Worm (Caenorhabditis elegans) whole organism, L4 larva: ENCODE measurements around the gene W10G6.6.

Experiments
- D1046.2 ChIP-seq: fragments of 200-800 bp; sonication (Bioruptor generic); IDR thresholded peaks from 2 replicates; pipeline ENCODE4 v1.3.6; 2022; ENCODE audit warnings: missing genetic modification characterization, missing compliant biosample characterization
- F26F4.8 ChIP-seq: fragments of 200-800 bp; sonication (Bioruptor generic); conservative IDR thresholded peaks from 2 replicates; pipeline ENCODE4 v1.3.6; 2022; ENCODE audit warnings: missing genetic modification characterization, missing compliant biosample characterization
- F37D6.2 ChIP-seq: sonication (generic microtip); optimal IDR thresholded peaks from 2 replicates; lab custom pipeline; 2016; ENCODE audit warnings: mild to moderate bottlenecking, missing genetic modification characterization, missing compliant biosample characterization
- F44E2.7 ChIP-seq: fragments of 200-800 bp; sonication (Bioruptor generic); IDR thresholded peaks from 2 replicates; pipeline ENCODE4 v2.1.2; 2022; ENCODE audit warnings: missing genetic modification characterization, missing compliant biosample characterization
- R02D3.7 ChIP-seq: fragments of 150-350 bp; sonication (generic microtip); optimal IDR thresholded peaks from 3 replicates; lab custom pipeline; 2014; ENCODE audit warnings: missing biosample characterization, missing genetic modification characterization
- Y48G9A.11 ChIP-seq: fragments of 200-800 bp; sonication (Bioruptor generic); IDR thresholded peaks from 2 replicates; pipeline ENCODE4 v1.3.6; 2022; ENCODE audit warnings: missing genetic modification reagents, missing genetic modification characterization, missing compliant biosample characterization
- Y5F2A.4 ChIP-seq: fragments of 200-800 bp; sonication (Bioruptor generic); optimal IDR thresholded peaks from 2 replicates; lab custom pipeline; 2018; ENCODE audit warnings: mild to moderate bottlenecking, missing genetic modification characterization, missing compliant biosample characterization
- ZK337.2 ChIP-seq: fragments of 200-800 bp; sonication (Bioruptor generic); IDR thresholded peaks from 2 replicates; pipeline ENCODE4 v1.3.6; 2022; ENCODE audit warnings: missing genetic modification reagents, missing genetic modification characterization, missing compliant biosample characterization
- ZK546.5 ChIP-seq, 2 experiments: sonication (generic microtip); optimal IDR thresholded peaks; 2 replicates each; lab custom pipeline; 2017; ENCODE audit warnings: missing biosample characterization in 2 of 2, missing genetic modification characterization in 2 of 2
- aly-2 ChIP-seq: sonication (generic microtip); optimal IDR thresholded peaks from 2 replicates; lab custom pipeline; 2018; ENCODE audit warnings: missing biosample characterization, missing genetic modification characterization
- ama-1 ChIP-seq: fragments of 150-350 bp; optimal IDR thresholded peaks from 2 replicates; lab custom pipeline; 2014; ENCODE audit warnings: inconsistent platforms, mixed read lengths
- arid-1 ChIP-seq: fragments of 200-800 bp; sonication (Bioruptor generic); conservative IDR thresholded peaks from 2 replicates; pipeline ENCODE4 v1.3.6; 2022; ENCODE audit warnings: missing genetic modification reagents, missing genetic modification characterization, missing compliant biosample characterization
- ceh-28 ChIP-seq: fragments of 150-350 bp; optimal IDR thresholded peaks from 2 replicates; lab custom pipeline; 2014; ENCODE audit warnings: missing biosample characterization, missing genetic modification reagents, missing genetic modification characterization
- ceh-44 ChIP-seq: fragments of 200-800 bp; sonication (Bioruptor generic); IDR thresholded peaks from 2 replicates; pipeline ENCODE4 v1.3.6; 2022; ENCODE audit warnings: missing genetic modification reagents, missing genetic modification characterization, missing compliant biosample characterization
- ceh-62 ChIP-seq: sonication (generic microtip); optimal IDR thresholded peaks from 2 replicates; lab custom pipeline; 2017; ENCODE audit warnings: missing biosample characterization, missing genetic modification characterization
- ceh-82 ChIP-seq: sonication (generic microtip); optimal IDR thresholded peaks from 2 replicates; lab custom pipeline; 2017; ENCODE audit warnings: missing biosample characterization, missing genetic modification characterization
- ces-1 ChIP-seq: fragments of 150-350 bp; sonication (generic microtip); optimal IDR thresholded peaks from 4 replicates; lab custom pipeline; 2014; ENCODE audit warnings: missing biosample characterization, missing genetic modification reagents, missing genetic modification characterization
- ctbp-1 ChIP-seq: fragments of 200-800 bp; sonication (Bioruptor generic); IDR thresholded peaks from 2 replicates; pipeline ENCODE4 v1.3.6; 2022; ENCODE audit warnings: missing genetic modification reagents, missing genetic modification characterization, missing compliant biosample characterization
- daf-16 ChIP-seq, 3 experiments: sonication (generic microtip); optimal IDR thresholded peaks; 2 replicates each; lab custom pipeline; 2016 to 2017; ENCODE audit warnings: missing genetic modification characterization in 3 of 3, missing genetic modification reagents in 3 of 3, mild to moderate bottlenecking in 2 of 3, missing compliant biosample characterization in 2 of 3, missing biosample characterization in 1 of 3, moderate library complexity in 1 of 3
- daf-19 ChIP-seq: fragments of 200-800 bp; sonication (Bioruptor generic); conservative IDR thresholded peaks from 2 replicates; pipeline ENCODE4 v1.3.6; 2022; ENCODE audit warnings: missing genetic modification characterization, missing compliant biosample characterization
- dmd-6 ChIP-seq: fragments of 200-800 bp; sonication (Bioruptor generic); IDR thresholded peaks from 2 replicates; pipeline ENCODE4 v1.3.6; 2022; ENCODE audit warnings: missing genetic modification reagents, missing genetic modification characterization, missing compliant biosample characterization
- dmd-9 ChIP-seq: fragments of 200-800 bp; sonication (Bioruptor generic); IDR thresholded peaks from 2 replicates; pipeline ENCODE4 v1.3.6; 2022; ENCODE audit warnings: missing genetic modification reagents, missing genetic modification characterization, missing compliant biosample characterization
- dve-1 ChIP-seq: sonication (generic microtip); optimal IDR thresholded peaks from 2 replicates; lab custom pipeline; 2017; ENCODE audit warnings: antibody characterized with exemption, mild to moderate bottlenecking, missing genetic modification characterization, missing compliant biosample characterization; ENCODE audit not compliant: insufficient read depth
- jun-1 ChIP-seq: fragments of 150-350 bp; optimal IDR thresholded peaks from 2 replicates; lab custom pipeline; 2014; ENCODE audit warnings: missing biosample characterization, missing genetic modification reagents, missing genetic modification characterization
- lim-7 ChIP-seq: fragments of 200-800 bp; sonication (Bioruptor generic); IDR thresholded peaks from 2 replicates; pipeline ENCODE4 v1.3.6; 2022; ENCODE audit warnings: missing genetic modification characterization, missing compliant biosample characterization
- lin-13 ChIP-seq: fragments of 150-350 bp; optimal IDR thresholded peaks from 2 replicates; lab custom pipeline; 2014; ENCODE audit warnings: missing biosample characterization, missing genetic modification reagents, missing genetic modification characterization
- lir-3 ChIP-seq: sonication (generic microtip); optimal IDR thresholded peaks from 2 replicates; lab custom pipeline; 2016; ENCODE audit warnings: mild to moderate bottlenecking, missing genetic modification characterization, missing compliant biosample characterization
- lsy-2 ChIP-seq, 2 experiments: fragments of 150-350 bp in 1 of 2; sonication (generic microtip) in 1 of 2; optimal IDR thresholded peaks; 2 replicates each; lab custom pipeline; 2014 to 2017; ENCODE audit warnings: missing biosample characterization in 2 of 2, missing genetic modification characterization in 2 of 2
- madf-5 ChIP-seq, 2 experiments: fragments of 200-800 bp; sonication (Bioruptor generic); IDR thresholded peaks; 2 replicates each; pipeline ENCODE4 v1.3.6; 2022; ENCODE audit warnings: missing compliant biosample characterization in 2 of 2, missing genetic modification characterization in 2 of 2
- mdl-1 ChIP-seq, 2 experiments: fragments of 150-350 bp in 1 of 2; sonication (generic microtip) in 1 of 2; optimal IDR thresholded peaks; 2 replicates each; lab custom pipeline; 2014 to 2017; ENCODE audit warnings: missing biosample characterization in 2 of 2, missing genetic modification characterization in 2 of 2
- mdt-29 ChIP-seq: fragments of 200-800 bp; sonication (Bioruptor generic); IDR thresholded peaks from 2 replicates; pipeline ENCODE4 v1.3.6; 2022; ENCODE audit warnings: missing genetic modification reagents, missing genetic modification characterization, missing compliant biosample characterization
- mes-2 ChIP-seq: sonication (generic microtip); optimal IDR thresholded peaks from 2 replicates; lab custom pipeline; 2016; ENCODE audit warnings: missing genotype, mild to moderate bottlenecking, missing genetic modification characterization, missing compliant biosample characterization; ENCODE audit not compliant: poor library complexity, severe bottlenecking
- mxl-3 ChIP-seq: fragments of 200-800 bp; sonication (Bioruptor generic); optimal IDR thresholded peaks from 2 replicates; lab custom pipeline; 2018; ENCODE audit warnings: mild to moderate bottlenecking, missing genetic modification characterization, missing compliant biosample characterization
- nhr-10 ChIP-seq: fragments of 150-350 bp; optimal IDR thresholded peaks from 2 replicates; lab custom pipeline; 2014; ENCODE audit warnings: missing biosample characterization, missing genetic modification characterization
- nhr-11 ChIP-seq: fragments of 150-350 bp; optimal IDR thresholded peaks from 2 replicates; lab custom pipeline; 2014; ENCODE audit warnings: missing biosample characterization, missing genetic modification characterization
- nhr-237 ChIP-seq: sonication (generic microtip); optimal IDR thresholded peaks from 2 replicates; lab custom pipeline; 2017; ENCODE audit warnings: missing biosample characterization, missing genetic modification characterization
- nhr-25 ChIP-seq: sonication (generic microtip); optimal IDR thresholded peaks from 2 replicates; lab custom pipeline; 2017; ENCODE audit warnings: missing genetic modification characterization, mild to moderate bottlenecking, missing compliant biosample characterization, antibody characterized with exemption, moderate library complexity, borderline replicate concordance; ENCODE audit not compliant: insufficient read depth
- nhr-28 ChIP-seq: fragments of 150-350 bp; optimal IDR thresholded peaks from 2 replicates; lab custom pipeline; 2014; ENCODE audit warnings: missing biosample characterization, missing genetic modification characterization
- nhr-41 ChIP-seq: fragments of 200-800 bp; sonication (Bioruptor generic); IDR thresholded peaks from 2 replicates; pipeline ENCODE4 v1.3.6; 2022; ENCODE audit warnings: missing genetic modification reagents, missing genetic modification characterization, missing compliant biosample characterization
- nhr-77 ChIP-seq: fragments of 150-350 bp; optimal IDR thresholded peaks from 2 replicates; lab custom pipeline; 2014; ENCODE audit warnings: missing biosample characterization, missing genetic modification characterization
- pha-4 ChIP-seq, 2 experiments: fragments of 150-350 bp in 1 of 2; fragments of 200-800 bp in 1 of 2; sonication (Bioruptor generic) in 1 of 2; IDR thresholded peaks in 1 of 2; optimal IDR thresholded peaks in 1 of 2; 2 replicates each; pipeline versions ENCODE4 v1.3.6 to Lab custom; 2014 to 2022; ENCODE audit warnings: missing genetic modification characterization in 2 of 2, missing genetic modification reagents in 2 of 2, missing biosample characterization in 1 of 2, missing compliant biosample characterization in 1 of 2
- rbr-2 ChIP-seq: sonication (generic microtip); optimal IDR thresholded peaks from 2 replicates; lab custom pipeline; 2016; ENCODE audit warnings: missing genotype, missing genetic modification characterization, missing compliant biosample characterization
- sdz-12 ChIP-seq: fragments of 200-800 bp; sonication (Bioruptor generic); optimal IDR thresholded peaks from 2 replicates; lab custom pipeline; 2018; ENCODE audit warnings: mild to moderate bottlenecking, missing genetic modification characterization, missing compliant biosample characterization
- set-16 ChIP-seq: fragments of 200-800 bp; sonication (Bioruptor generic); IDR thresholded peaks from 2 replicates; pipeline ENCODE4 v1.3.6; 2022; ENCODE audit warnings: missing genetic modification reagents, missing genetic modification characterization, missing compliant biosample characterization
- snpc-1.2 ChIP-seq: fragments of 200-800 bp; sonication (Bioruptor generic); IDR thresholded peaks from 2 replicates; pipeline ENCODE4 v1.3.6; 2022; ENCODE audit warnings: missing genetic modification reagents, missing genetic modification characterization, missing compliant biosample characterization
- tra-1 ChIP-seq: fragments of 200-800 bp; sonication (Bioruptor generic); IDR thresholded peaks from 2 replicates; pipeline ENCODE4 v1.3.6; 2022; ENCODE audit warnings: missing genetic modification reagents, missing genetic modification characterization, missing compliant biosample characterization
- unc-130 ChIP-seq: sonication (generic microtip); optimal IDR thresholded peaks from 2 replicates; lab custom pipeline; 2016; ENCODE audit warnings: missing genetic modification reagents, missing genetic modification characterization, missing compliant biosample characterization
- unc-39 ChIP-seq: sonication (generic microtip); optimal IDR thresholded peaks from 2 replicates; lab custom pipeline; 2017; ENCODE audit warnings: missing biosample characterization, missing genetic modification characterization
- unc-62 ChIP-seq, 3 experiments: fragments of 150-350 bp in 1 of 3; sonication (generic microtip); optimal IDR thresholded peaks in 2 of 3; peaks in 1 of 3; 1 replicate in 1 of 3; 2 replicates in 2 of 3; lab custom pipeline; 2014 to 2017; ENCODE audit warnings: missing biosample characterization in 3 of 3, missing genetic modification characterization in 3 of 3, missing genetic modification reagents in 3 of 3, missing genotype in 1 of 3
- zfp-2 ChIP-seq: sonication (generic microtip); optimal IDR thresholded peaks from 2 replicates; lab custom pipeline; 2016; ENCODE audit warnings: mild to moderate bottlenecking, missing genetic modification characterization, missing compliant biosample characterization

Gene W10G6.6

ce11 chrX:16205880-16206279, 44.7 kb downstream of the W10G6.6 start (continued):
- peak; percentile 63 for TF ChIP-seq dve-1 (tag; lab: Kevin White, UChicago)
- TF ChIP-seq dmd-9 (GFP tag; lab: Robert Waterston, UW), result no peak
- peak; percentile 59 for TF ChIP-seq dmd-6 (GFP tag; lab: Robert Waterston, UW)
- TF ChIP-seq jun-1 (tag; lab: Kevin White, UChicago), result peak; percentile 67
- TF ChIP-seq unc-130 (GFP tag; lab: Kevin White, UChicago), result no peak
- peak; percentile 90 for TF ChIP-seq nhr-77 (tag; lab: Kevin White, UChicago)
- peak; percentile 87 for TF ChIP-seq F37D6.2 (tag; lab: Kevin White, UChicago)
- TF ChIP-seq lim-7 (GFP tag; lab: Robert Waterston, UW), result no peak
- TF ChIP-seq D1046.2, result no peak
- TF ChIP-seq ZK337.2 (GFP tag; lab: Robert Waterston, UW), result no peak
- no peak for TF ChIP-seq nhr-41
- TF ChIP-seq F44E2.7 (GFP tag; lab: Robert Waterston, UW), result no peak
- TF ChIP-seq sdz-12 (GFP tag; lab: Kevin White, UChicago), result no peak
- TF ChIP-seq arid-1, result no peak
- TF ChIP-seq set-16, result no peak
- no peak for TF ChIP-seq unc-62 (GFP tag; optimal IDR thresholded peaks at IDR 0.05 in 1 of 2; lab: Kevin White, UChicago)
- no peak for TF ChIP-seq unc-62 (tag; optimal IDR thresholded peaks at IDR 0.05; lab: Kevin White, UChicago)
- 0 out of 2 replicates have a peak, but pooled peaks have one; percentile 22 for TF ChIP-seq ctbp-1
- peak; percentile 51 for TF ChIP-seq nhr-11 (tag; lab: Kevin White, UChicago)
- TF ChIP-seq madf-5 (GFP tag; IDR thresholded peaks at IDR 0.05; lab: Robert Waterston, UW), result no peak
- no peak for TF ChIP-seq snpc-1.2
- no peak for TF ChIP-seq ZK546.5 (tag; optimal IDR thresholded peaks at IDR 0.05; lab: Kevin White, UChicago)
- peak; percentile 9 for TF ChIP-seq lin-13 (GFP tag; lab: Kevin White, UChicago)
- TF ChIP-seq mxl-3 (GFP tag; lab: Kevin White, UChicago), result peak; percentile 23
- no peak for TF ChIP-seq R02D3.7 (tag; lab: Kevin White, UChicago)
- peak; percentile 39 to 83 for TF ChIP-seq lsy-2 (tag; optimal IDR thresholded peaks at IDR 0.05; lab: Kevin White, UChicago)
- TF ChIP-seq ceh-62, result no peak
- TF ChIP-seq daf-19 (GFP tag; lab: Robert Waterston, UW), result no peak
- TF ChIP-seq Y5F2A.4, result no peak
- TF ChIP-seq ceh-82 (tag; lab: Kevin White, UChicago), result no peak
- TF ChIP-seq nhr-237 (tag; lab: Kevin White, UChicago), result no peak
- peak; percentile 50 for TF ChIP-seq ces-1 (GFP tag; lab: Kevin White, UChicago)
- TF ChIP-seq mdt-29 (GFP tag; lab: Robert Waterston, UW), result no peak
- no peak for TF ChIP-seq zfp-2
- TF ChIP-seq ceh-28, result peak; percentile 68
- no peak for TF ChIP-seq ama-1
- TF ChIP-seq mdl-1 (tag; optimal IDR thresholded peaks at IDR 0.05; lab: Kevin White, UChicago), result peak in 1 of 2 experiments; percentile 29
- TF ChIP-seq daf-16 (GFP tag; optimal IDR thresholded peaks at IDR 0.05; lab: Kevin White, UChicago), result peak; percentile 14 to 82
- peak; percentile 54 for TF ChIP-seq daf-16 (tag; optimal IDR thresholded peaks at IDR 0.05; lab: Kevin White, UChicago)
- peak; percentile 91 for TF ChIP-seq rbr-2
- no peak for TF ChIP-seq F26F4.8 (GFP tag; lab: Robert Waterston, UW)
- peak; percentile 42 for TF ChIP-seq nhr-28 (tag; lab: Kevin White, UChicago)
- no peak for TF ChIP-seq tra-1 (GFP tag; lab: Robert Waterston, UW)
- TF ChIP-seq ceh-44 (GFP tag; lab: Robert Waterston, UW), result no peak
- TF ChIP-seq lir-3 (tag; lab: Kevin White, UChicago), result no peak
- no peak for TF ChIP-seq unc-39 (tag; lab: Kevin White, UChicago)
- TF ChIP-seq pha-4 (GFP tag; IDR thresholded peaks at IDR 0.05; lab: Robert Waterston, UW), result peak; percentile 41; the same call in 1 of the 2 replicates
- no peak for TF ChIP-seq pha-4 (tag; optimal IDR thresholded peaks at IDR 0.05; lab: Kevin White, UChicago)
- peak; percentile 65 for TF ChIP-seq mes-2 (tag; lab: Kevin White, UChicago)
- TF ChIP-seq Y48G9A.11, result no peak
- TF ChIP-seq nhr-25 (tag; lab: Kevin White, UChicago), result no peak
- TF ChIP-seq nhr-10, result peak; percentile 4
- no peak for TF ChIP-seq aly-2 (tag; lab: Kevin White, UChicago)
